Fruit fly (Drosophila melanogaster): ENCODE measurements around the gene inaF-C.
A peak's percentile ranks its signal among the peaks of the same experiment; 100 is the strongest.

inaF-C gene

dm6 chrX:11687666-11688492 is 43.7 kb downstream of the inaF-C start (continued):
- TF ChIP-seq Awh (GFP tag; IDR thresholded peaks at IDR 0.05), result 0 out of 2 replicates have a peak, but pooled peaks have one; percentile 18
- no peak for TF ChIP-seq CG6175 (GFP tag; IDR thresholded peaks at IDR 0.05)
- TF ChIP-seq CG7987 (GFP tag; optimal IDR thresholded peaks at IDR 0.05), result no peak
- no peak for TF ChIP-seq Neu2 (GFP tag; optimal IDR thresholded peaks at IDR 0.05; ENCODE audit: borderline replicate concordance)
- TF ChIP-seq mld (GFP tag; IDR thresholded peaks at IDR 0.05; ENCODE audit: partially characterized antibody), result no peak
- TF ChIP-seq NK7.1 (GFP tag; optimal IDR thresholded peaks at IDR 0.05), result no peak
- no peak for TF ChIP-seq hb (GFP tag; IDR thresholded peaks at IDR 0.05; ENCODE audit: partially characterized antibody)
- no peak for TF ChIP-seq CG10274 (GFP tag; optimal IDR thresholded peaks at IDR 0.05)
- no peak for TF ChIP-seq dm (GFP tag; optimal IDR thresholded peaks at IDR 0.05)
- TF ChIP-seq CG14441 (GFP tag; IDR thresholded peaks at IDR 0.05), result no peak
- TF ChIP-seq CG6654 (GFP tag; optimal IDR thresholded peaks at IDR 0.05), result no peak
- no peak for TF ChIP-seq CG10147 (GFP tag; optimal IDR thresholded peaks at IDR 0.05)
- peak; percentile 4 for TF ChIP-seq CG10543 (GFP tag; optimal IDR thresholded peaks at IDR 0.05)
- no peak for TF ChIP-seq ara (GFP tag; IDR thresholded peaks at IDR 0.05)
- TF ChIP-seq CG2120 (GFP tag; optimal IDR thresholded peaks at IDR 0.05), result no peak
- TF ChIP-seq peb (GFP tag; IDR thresholded peaks at IDR 0.05), result no peak
- TF ChIP-seq CG17186 (GFP tag; optimal IDR thresholded peaks at IDR 0.05), result no peak
- no peak for TF ChIP-seq CG18011 (GFP tag; optimal IDR thresholded peaks at IDR 0.05)
- TF ChIP-seq ab (GFP tag; optimal IDR thresholded peaks at IDR 0.05), result no peak
- TF ChIP-seq dati (GFP tag; IDR thresholded peaks at IDR 0.05), result no peak
- no peak for TF ChIP-seq D (optimal IDR thresholded peaks at IDR 0.05)
- no peak for TF ChIP-seq D (GFP tag; optimal IDR thresholded peaks at IDR 0.05)
- TF ChIP-seq lab (GFP tag; optimal IDR thresholded peaks at IDR 0.05), result peak; percentile 48
- peak; percentile 47 for TF ChIP-seq CG34376 (GFP tag; optimal IDR thresholded peaks at IDR 0.05)
- TF ChIP-seq Fer1 (GFP tag; optimal IDR thresholded peaks at IDR 0.05), result no peak
- TF ChIP-seq sd (tag; optimal IDR thresholded peaks at IDR 0.05), result peak; percentile 8
- no peak for TF ChIP-seq CG1792 (GFP tag; optimal IDR thresholded peaks at IDR 0.05)
- peak; percentile 40 for TF ChIP-seq exex (tag; optimal IDR thresholded peaks at IDR 0.05)
- TF ChIP-seq Rfx (GFP tag; IDR thresholded peaks at IDR 0.05), result no peak
- no peak for TF ChIP-seq Vsx1 (GFP tag; optimal IDR thresholded peaks at IDR 0.05)
- TF ChIP-seq CG12219 (GFP tag; optimal IDR thresholded peaks at IDR 0.05), result no peak
- no peak for TF ChIP-seq br (optimal IDR thresholded peaks at IDR 0.05)
- TF ChIP-seq caup (GFP tag; optimal IDR thresholded peaks at IDR 0.05; ENCODE audit: severe bottlenecking), result no peak
- TF ChIP-seq CG2199 (GFP tag; IDR thresholded peaks at IDR 0.05), result peak; percentile 69; the same call in 2 of the 3 replicates
- no peak for TF ChIP-seq Rx (GFP tag; IDR thresholded peaks at IDR 0.05)
- TF ChIP-seq oc (tag; optimal IDR thresholded peaks at IDR 0.05), result no peak
- no peak for TF ChIP-seq h (optimal IDR thresholded peaks at IDR 0.05)
- TF ChIP-seq Deaf1 (tag; optimal IDR thresholded peaks at IDR 0.05), result peak; percentile 48
- no peak for TF ChIP-seq Max (GFP tag; optimal IDR thresholded peaks at IDR 0.05)
- TF ChIP-seq CG17359 (tag; optimal IDR thresholded peaks at IDR 0.05), result no peak

dm6 chrX:11686675-11687074 is 44.9 kb downstream of the inaF-C start:
- peak; percentile 39 for TF ChIP-seq kni (GFP tag; optimal IDR thresholded peaks at IDR 0.05)
- no peak for TF ChIP-seq lab (GFP tag; optimal IDR thresholded peaks at IDR 0.05)
- TF ChIP-seq Blimp-1 (GFP tag; optimal IDR thresholded peaks at IDR 0.05), result peak; percentile 53
- TF ChIP-seq twi (tag; optimal IDR thresholded peaks at IDR 0.05), result peak; percentile 52
- TF ChIP-seq Hr78 (GFP tag; optimal IDR thresholded peaks at IDR 0.05), result peak in 1 of 2 experiments; percentile 44
- TF ChIP-seq ind (GFP tag; optimal IDR thresholded peaks at IDR 0.05), result no peak
- peak; percentile 48 for TF ChIP-seq nom (GFP tag; optimal IDR thresholded peaks at IDR 0.05)
- peak; percentile 77 for TF ChIP-seq crol (GFP tag; IDR thresholded peaks at IDR 0.05)
